Fruit fly (Drosophila melanogaster) whole organism, embryonic: ENCODE data around the gene tup.

Experiments
- Atf3 ChIP-seq: fragments of 200-800 bp; sonication (Bioruptor generic); optimal IDR thresholded peaks from 3 replicates; lab custom pipeline; 2016; ENCODE audit warnings: missing biosample characterization, missing genetic modification characterization
- CG10462 ChIP-seq: fragments of 200-800 bp; sonication (Bioruptor generic); optimal IDR thresholded peaks from 2 replicates; lab custom pipeline; 2016; ENCODE audit warnings: missing biosample characterization, missing genetic modification characterization
- CG10565 ChIP-seq: fragments of 200-800 bp; sonication (Bioruptor generic); optimal IDR thresholded peaks from 3 replicates; lab custom pipeline; 2016; ENCODE audit warnings: missing biosample characterization, mild to moderate bottlenecking, missing genetic modification characterization
- CG10979 ChIP-seq: fragments of 200-800 bp; sonication (Bioruptor generic); optimal IDR thresholded peaks from 2 replicates; lab custom pipeline; 2018; ENCODE audit warnings: missing biosample characterization, mild to moderate bottlenecking, missing genetic modification characterization, moderate library complexity
- CG14965 ChIP-seq: fragments of 200-800 bp; sonication (Bioruptor generic); optimal IDR thresholded peaks from 2 replicates; lab custom pipeline; 2016; ENCODE audit warnings: missing biosample characterization, missing genetic modification characterization, borderline replicate concordance
- CG15601 ChIP-seq: fragments of 200-800 bp; sonication (Bioruptor generic); optimal IDR thresholded peaks from 3 replicates; lab custom pipeline; 2019; ENCODE audit warnings: missing biosample characterization, mild to moderate bottlenecking, missing genetic modification characterization, moderate library complexity
- CG17186 ChIP-seq: fragments of 200-800 bp; sonication (Bioruptor generic); optimal IDR thresholded peaks from 3 replicates; lab custom pipeline; 2017; ENCODE audit warnings: missing biosample characterization, missing genetic modification reagents, missing genetic modification characterization
- CG17359 ChIP-seq: fragments of 200-800 bp; sonication (Bioruptor generic); optimal IDR thresholded peaks from 3 replicates; lab custom pipeline; 2018; ENCODE audit warnings: missing biosample characterization, mild to moderate bottlenecking, missing genetic modification characterization, moderate library complexity
- CG1832 ChIP-seq: fragments of 200-800 bp; sonication (Bioruptor generic); optimal IDR thresholded peaks from 2 replicates; lab custom pipeline; 2017; ENCODE audit warnings: missing biosample characterization, mild to moderate bottlenecking, missing genetic modification characterization, inconsistent platforms
- CG2199 ChIP-seq: fragments of 200-800 bp; sonication (Bioruptor generic); IDR thresholded peaks from 3 replicates; pipeline ENCODE4 v1.3.6; 2022; ENCODE audit warnings: missing biosample characterization, missing genetic modification characterization
- CG34376 ChIP-seq: fragments of 200-800 bp; sonication (Bioruptor generic); optimal IDR thresholded peaks from 2 replicates; lab custom pipeline; 2018; ENCODE audit warnings: missing biosample characterization, mild to moderate bottlenecking, missing genetic modification characterization
- CG4707 ChIP-seq: fragments of 200-800 bp; sonication (Bioruptor generic); optimal IDR thresholded peaks from 2 replicates; lab custom pipeline; 2018; ENCODE audit warnings: missing biosample characterization, mild to moderate bottlenecking, missing genetic modification characterization, moderate library complexity
- CG4820 ChIP-seq: fragments of 200-800 bp; sonication (Bioruptor generic); optimal IDR thresholded peaks from 3 replicates; lab custom pipeline; 2016; ENCODE audit warnings: missing biosample characterization, missing genetic modification characterization
- CG5180 ChIP-seq: fragments of 200-800 bp; sonication (Bioruptor generic); optimal IDR thresholded peaks from 3 replicates; lab custom pipeline; 2017; ENCODE audit warnings: missing biosample characterization, missing genetic modification characterization, mild to moderate bottlenecking, moderate library complexity, missing genetic modification reagents
- CG7372 ChIP-seq: fragments of 200-800 bp; sonication (Bioruptor generic); IDR thresholded peaks from 2 replicates; pipeline ENCODE4 v1.3.6; 2022; ENCODE audit warnings: missing biosample characterization, missing genetic modification characterization
- CkIIα-i1 ChIP-seq: fragments of 200-800 bp; sonication (Bioruptor generic); IDR thresholded peaks from 2 replicates; pipeline ENCODE4 v1.3.6; 2022; ENCODE audit warnings: missing biosample characterization, missing genetic modification characterization
- Dbx ChIP-seq: fragments of 200-800 bp; sonication (Bioruptor generic); IDR thresholded peaks from 3 replicates; pipeline ENCODE4 v1.3.6; 2022; ENCODE audit warnings: missing biosample characterization, missing genetic modification characterization
- Drgx ChIP-seq: fragments of 200-800 bp; sonication (Bioruptor generic); IDR thresholded peaks from 2 replicates; pipeline ENCODE4 v1.3.6; 2022; ENCODE audit warnings: missing biosample characterization, missing genetic modification characterization
- Fer2 ChIP-seq: fragments of 200-800 bp; sonication (Bioruptor generic); optimal IDR thresholded peaks from 2 replicates; lab custom pipeline; 2018; ENCODE audit warnings: missing biosample characterization, mild to moderate bottlenecking, missing genetic modification characterization, moderate library complexity
- Hr51 ChIP-seq, 2 experiments: fragments of 200-800 bp; sonication (Bioruptor generic); optimal IDR thresholded peaks; 2 replicates in 1 of 2; 3 replicates in 1 of 2; lab custom pipeline; 2016 to 2018; ENCODE audit warnings: missing biosample characterization in 2 of 2, missing genetic modification characterization in 2 of 2, mild to moderate bottlenecking in 1 of 2, moderate library complexity in 1 of 2
- Lim3 ChIP-seq: fragments of 200-800 bp; sonication (Bioruptor generic); IDR thresholded peaks from 2 replicates; pipeline ENCODE4 v1.3.6; 2022; ENCODE audit warnings: missing biosample characterization, missing genetic modification characterization
- MESR4 ChIP-seq: fragments of 200-800 bp; sonication (Bioruptor generic); optimal IDR thresholded peaks from 2 replicates; lab custom pipeline; 2018; ENCODE audit warnings: missing biosample characterization, mild to moderate bottlenecking, missing genetic modification characterization, moderate library complexity
- Mes4 ChIP-seq: fragments of 200-800 bp; sonication (Bioruptor generic); optimal IDR thresholded peaks from 2 replicates; lab custom pipeline; 2016; ENCODE audit warnings: missing biosample characterization, missing genetic modification characterization
- NC2α ChIP-seq: fragments of 200-800 bp; sonication (Bioruptor generic); optimal IDR thresholded peaks from 2 replicates; lab custom pipeline; 2016; ENCODE audit warnings: missing biosample characterization, missing genetic modification characterization
- PHDP ChIP-seq: fragments of 200-800 bp; sonication (Bioruptor generic); optimal IDR thresholded peaks from 3 replicates; lab custom pipeline; 2018; ENCODE audit warnings: missing biosample characterization, mild to moderate bottlenecking, missing genetic modification characterization, moderate library complexity
- Pdp1 ChIP-seq, 2 experiments: fragments of 200-800 bp; sonication (Bioruptor generic); optimal IDR thresholded peaks; 3 replicates each; lab custom pipeline; 2016; ENCODE audit warnings: missing biosample characterization in 2 of 2, missing genetic modification characterization in 2 of 2, mild to moderate bottlenecking in 1 of 2, moderate library complexity in 1 of 2
- Rx ChIP-seq: fragments of 200-800 bp; sonication (Bioruptor generic); IDR thresholded peaks from 2 replicates; pipeline ENCODE4 v1.3.6; 2022; ENCODE audit warnings: missing biosample characterization, missing genetic modification characterization
- Scr ChIP-seq: fragments of 200-800 bp; sonication (Bioruptor generic); IDR thresholded peaks from 2 replicates; pipeline ENCODE4 v1.3.6; 2022; ENCODE audit warnings: missing biosample characterization, missing genetic modification characterization; ENCODE audit not compliant: partially characterized antibody
- Side ChIP-seq: fragments of 200-800 bp; sonication (Bioruptor generic); optimal IDR thresholded peaks from 2 replicates; lab custom pipeline; 2016; ENCODE audit warnings: missing biosample characterization, missing genetic modification characterization
- amos ChIP-seq: fragments of 200-800 bp; sonication (Bioruptor generic); IDR thresholded peaks from 2 replicates; pipeline ENCODE4 v1.3.6; 2022; ENCODE audit warnings: missing biosample characterization, missing genetic modification characterization; ENCODE audit not compliant: partially characterized antibody
- br ChIP-seq: fragments of >200 bp; optimal IDR thresholded peaks from 2 replicates; lab custom pipeline; 2017
- bsh ChIP-seq, 2 experiments: fragments of 200-800 bp; sonication (Bioruptor generic); optimal IDR thresholded peaks; 2 replicates each; lab custom pipeline; 2017 to 2018; ENCODE audit warnings: mild to moderate bottlenecking in 2 of 2, missing biosample characterization in 2 of 2, missing genetic modification characterization in 2 of 2, moderate library complexity in 1 of 2
- emc ChIP-seq: fragments of 200-800 bp; sonication (Bioruptor generic); optimal IDR thresholded peaks from 2 replicates; lab custom pipeline; 2016; ENCODE audit warnings: missing biosample characterization, missing genetic modification characterization
- ems ChIP-seq: fragments of 200-800 bp; sonication (Bioruptor generic); optimal IDR thresholded peaks from 3 replicates; lab custom pipeline; 2016; ENCODE audit warnings: missing biosample characterization, missing genetic modification characterization
- fru ChIP-seq: fragments of >200 bp; optimal IDR thresholded peaks from 2 replicates; lab custom pipeline; 2017
- maf-S ChIP-seq: fragments of 200-800 bp; sonication (Bioruptor generic); optimal IDR thresholded peaks from 2 replicates; lab custom pipeline; 2016; ENCODE audit warnings: missing biosample characterization, missing genetic modification characterization
- pan ChIP-seq, 4 experiments: fragments of >200 bp in 3 of 4; fragments of 200-800 bp in 1 of 4; sonication (Bioruptor generic) in 1 of 4; optimal IDR thresholded peaks in 3 of 4; IDR thresholded peaks in 1 of 4; 2 replicates each; pipeline versions ENCODE4 v1.3.6 to Lab custom; 2017 to 2022; ENCODE audit warnings: missing biosample characterization in 2 of 4, missing genetic modification characterization in 2 of 4, mixed read lengths in 1 of 4
- rib ChIP-seq: fragments of 200-800 bp; sonication (Bioruptor generic); IDR thresholded peaks from 2 replicates; pipeline ENCODE4 v1.3.6; 2022; ENCODE audit warnings: missing biosample characterization, missing genetic modification characterization
- sim ChIP-seq: fragments of 200-800 bp; sonication (Bioruptor generic); IDR thresholded peaks from 2 replicates; pipeline ENCODE4 v1.3.6; 2022; ENCODE audit warnings: missing biosample characterization, missing genetic modification characterization
- sisA ChIP-seq: fragments of 200-800 bp; sonication (Bioruptor generic); IDR thresholded peaks from 2 replicates; pipeline ENCODE4 v1.3.6; 2022; ENCODE audit warnings: missing biosample characterization, missing genetic modification characterization
- slbo ChIP-seq: fragments of 200-800 bp; sonication (Bioruptor generic); IDR thresholded peaks from 2 replicates; pipeline ENCODE4 v1.3.6; 2022; ENCODE audit warnings: missing biosample characterization, missing genetic modification characterization
- sna ChIP-seq: fragments of 200-800 bp; sonication (Bioruptor generic); IDR thresholded peaks from 2 replicates; pipeline ENCODE4 v1.3.6; 2022; ENCODE audit warnings: missing biosample characterization, missing genetic modification characterization; ENCODE audit not compliant: partially characterized antibody
- so ChIP-seq: fragments of 200-800 bp; sonication (Bioruptor generic); IDR thresholded peaks from 3 replicates; pipeline ENCODE4 v1.3.6; 2022; ENCODE audit warnings: missing biosample characterization, missing genetic modification characterization
- sob ChIP-seq: fragments of 200-800 bp; sonication (Bioruptor generic); IDR thresholded peaks from 2 replicates; pipeline ENCODE4 v1.3.6; 2022; ENCODE audit warnings: missing biosample characterization, missing genetic modification characterization
- sqz ChIP-seq: fragments of 200-800 bp; sonication (Bioruptor generic); optimal IDR thresholded peaks from 3 replicates; lab custom pipeline; 2018; ENCODE audit warnings: missing biosample characterization, mild to moderate bottlenecking, missing genetic modification characterization
- unc-4 ChIP-seq: fragments of 200-800 bp; sonication (Bioruptor generic); IDR thresholded peaks from 2 replicates; pipeline ENCODE4 v1.3.6; 2022; ENCODE audit warnings: missing biosample characterization, missing genetic modification characterization; ENCODE audit not compliant: partially characterized antibody
- usp ChIP-seq: fragments of >200 bp; optimal IDR thresholded peaks from 2 replicates; lab custom pipeline; 2017; ENCODE audit warnings: missing biosample characterization, missing genetic modification characterization
- wek ChIP-seq: fragments of 200-800 bp; sonication (Bioruptor generic); optimal IDR thresholded peaks from 3 replicates; lab custom pipeline; 2018; ENCODE audit warnings: missing biosample characterization, mild to moderate bottlenecking, missing genetic modification characterization, moderate library complexity
- zen2 ChIP-seq: fragments of 200-800 bp; sonication (Bioruptor generic); IDR thresholded peaks from 3 replicates; pipeline ENCODE4 v1.3.6; 2022; ENCODE audit warnings: missing biosample characterization, missing genetic modification characterization; ENCODE audit not compliant: partially characterized antibody

The tup gene

DNA sequence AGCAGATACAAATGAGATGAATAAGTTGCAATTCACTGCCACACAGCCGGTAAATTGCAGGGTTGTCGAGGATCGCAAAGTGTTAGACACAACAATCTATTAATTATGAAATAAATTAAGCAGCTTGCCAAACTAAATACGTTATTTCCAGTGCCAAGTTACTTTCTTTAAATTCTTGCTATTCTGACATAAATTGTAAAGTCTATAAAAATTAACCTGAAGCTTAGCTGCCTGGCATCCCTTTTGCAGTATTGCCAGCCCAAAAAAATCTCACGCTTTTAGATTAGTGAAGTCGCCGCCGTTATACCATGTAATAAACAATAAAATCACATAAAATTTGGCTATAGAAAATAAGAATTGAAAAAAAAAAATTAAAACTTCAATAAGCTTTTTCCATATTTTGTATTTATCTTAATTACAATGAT is 23.4 kb downstream of the tup start (continued):
- TF ChIP-seq sob (GFP tag; lab: Robert Waterston, UW): peak; percentile 90
- peak; percentile 57; the same call in 1 of the 2 replicates for TF ChIP-seq CkIIα-i1 (GFP tag; lab: Robert Waterston, UW)
- no peak for TF ChIP-seq fru (lab: Kevin White, UChicago)
- no peak for TF ChIP-seq pan (optimal IDR thresholded peaks at IDR 0.05; lab: Kevin White, UChicago)
- TF ChIP-seq pan (GFP tag; optimal IDR thresholded peaks at IDR 0.05 in 1 of 2, IDR thresholded peaks at IDR 0.05 in 1 of 2): peak in 1 of 2 experiments; percentile 95
- TF ChIP-seq maf-S: peak; percentile 89
- TF ChIP-seq CG14965 (GFP tag; lab: Kevin White, UChicago): no peak
- peak; percentile 38 for TF ChIP-seq emc
- no peak for TF ChIP-seq sna (GFP tag; lab: Robert Waterston, UW)
- TF ChIP-seq MESR4 (GFP tag; lab: Kevin White, UChicago): peak; percentile 32
- TF ChIP-seq rib (GFP tag; lab: Robert Waterston, UW): peak; percentile 59; the same call in 1 of the 2 replicates
- peak; percentile 92 for TF ChIP-seq CG17359 (tag; lab: Kevin White, UChicago)
- peak; percentile 96 for TF ChIP-seq Drgx
- peak; percentile 87 for TF ChIP-seq CG10979
- 0 out of 2 replicates have a peak, but pooled peaks have one; percentile 51 for TF ChIP-seq sim
- no peak for TF ChIP-seq CG1832
- peak; percentile 38; the same call in 1 of the 2 replicates for TF ChIP-seq Scr
- TF ChIP-seq CG17186 (GFP tag; lab: Kevin White, UChicago): peak; percentile 40
- TF ChIP-seq zen2 (GFP tag; lab: Robert Waterston, UW): no peak
- peak; percentile 76 for TF ChIP-seq sqz (GFP tag; lab: Kevin White, UChicago)
- peak; percentile 94 for TF ChIP-seq slbo (GFP tag; lab: Robert Waterston, UW)
- TF ChIP-seq CG7372 (GFP tag; lab: Robert Waterston, UW): peak; percentile 91
- TF ChIP-seq wek: peak; percentile 78
- peak; percentile 69 to 78 for TF ChIP-seq Pdp1 (GFP tag; optimal IDR thresholded peaks at IDR 0.05; lab: Kevin White, UChicago)
- TF ChIP-seq CG15601 (tag; lab: Kevin White, UChicago): peak; percentile 87
- TF ChIP-seq Lim3: 0 out of 2 replicates have a peak, but pooled peaks have one; percentile 13
- peak; percentile 70 for TF ChIP-seq Side (GFP tag; lab: Kevin White, UChicago)
- no peak for TF ChIP-seq usp (GFP tag; lab: Kevin White, UChicago)
- peak; percentile 81 for TF ChIP-seq Mes4 (GFP tag; lab: Kevin White, UChicago)
- peak; percentile 81 for TF ChIP-seq ems
- TF ChIP-seq CG10565: no peak
- peak; percentile 86 for TF ChIP-seq Rx
- TF ChIP-seq Fer2 (tag; lab: Kevin White, UChicago): peak; percentile 88
- peak; percentile 88 for TF ChIP-seq Dbx (GFP tag; lab: Robert Waterston, UW)
- TF ChIP-seq unc-4 (GFP tag; lab: Robert Waterston, UW): 0 out of 2 replicates have a peak, but pooled peaks have one; percentile 32
- peak; percentile 77 to 94 for TF ChIP-seq Hr51 (GFP tag; optimal IDR thresholded peaks at IDR 0.05; lab: Kevin White, UChicago)
- TF ChIP-seq CG4820 (GFP tag; lab: Kevin White, UChicago): peak; percentile 78
- TF ChIP-seq Atf3 (GFP tag; lab: Kevin White, UChicago): peak; percentile 81
- peak; percentile 71 for TF ChIP-seq CG5180
- peak; percentile 89 for TF ChIP-seq CG2199
- TF ChIP-seq CG34376: peak; percentile 82
- TF ChIP-seq CG4707 (GFP tag; lab: Kevin White, UChicago): peak; percentile 82
- peak; percentile 85 for TF ChIP-seq CG10462 (GFP tag; lab: Kevin White, UChicago)
- TF ChIP-seq sisA (GFP tag; lab: Robert Waterston, UW): peak; percentile 84
- TF ChIP-seq PHDP (tag; lab: Kevin White, UChicago): peak; percentile 95
- TF ChIP-seq so: peak; percentile 76; the same call in 2 of the 3 replicates
- peak; percentile 83 to 95 for TF ChIP-seq bsh (GFP tag; optimal IDR thresholded peaks at IDR 0.05; lab: Kevin White, UChicago)
- no peak for TF ChIP-seq amos (GFP tag; lab: Robert Waterston, UW)
- no peak for TF ChIP-seq br (lab: Kevin White, UChicago)
- TF ChIP-seq NC2α: peak; percentile 75
